Fruit fly (Drosophila melanogaster): ENCODE data around the gene CG4194.
A peak's percentile ranks its signal among the peaks of the same experiment; 100 is the strongest.

The CG4194 gene

DNA sequence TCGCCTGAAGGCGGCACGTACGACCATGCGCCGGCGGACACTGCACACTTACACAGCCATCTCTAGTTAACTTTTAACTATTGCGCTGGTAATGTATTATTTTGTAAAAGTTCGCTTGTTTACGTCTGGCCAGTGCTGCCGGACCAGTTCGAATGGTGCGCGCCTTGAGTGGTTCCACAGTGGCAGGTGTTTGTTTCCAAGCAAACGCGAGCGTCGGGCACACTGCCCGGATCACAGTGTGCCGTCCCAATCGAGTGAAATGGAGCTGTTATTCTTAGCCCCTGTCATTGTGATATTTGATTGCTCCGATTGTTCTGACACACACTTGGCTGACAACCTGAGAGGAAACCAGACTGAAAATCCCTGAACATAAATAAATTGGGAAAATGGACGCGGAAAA lies 4.9 kb downstream of the CG4194 start, which contains the start of gene CG4199:
CG4199 (minus strand) TSS at position 159 of the 400 bp plus-strand sequence.
- TF ChIP-seq fru (GFP tag; optimal IDR thresholded peaks at IDR 0.05) (peak; percentile 12), foxo (GFP tag; optimal IDR thresholded peaks at IDR 0.05) (peak in 1 of 2 experiments; percentile 27), rgr (GFP tag; optimal IDR thresholded peaks at IDR 0.05) (no peak), HLH106 (tag; optimal IDR thresholded peaks at IDR 0.05) (no peak), ey (GFP tag; optimal IDR thresholded peaks at IDR 0.05) (no peak), br (GFP tag; optimal IDR thresholded peaks at IDR 0.05) (no peak), Dfd (GFP tag; optimal IDR thresholded peaks at IDR 0.05) (no peak), brk (GFP tag; optimal IDR thresholded peaks at IDR 0.05) (no peak), CrebA (GFP tag; optimal IDR thresholded peaks at IDR 0.05; ENCODE audit: borderline replicate concordance) (no peak), Abd-B (GFP tag; optimal IDR thresholded peaks at IDR 0.05) (no peak), Myc (optimal IDR thresholded peaks at IDR 0.05) (no peak), Hr78 (GFP tag; optimal IDR thresholded peaks at IDR 0.05) (no peak), usp (GFP tag; optimal IDR thresholded peaks at IDR 0.05) (no peak), CG32264 (GFP tag; optimal IDR thresholded peaks at IDR 0.05) (no peak), jim (GFP tag; optimal IDR thresholded peaks at IDR 0.05) (no peak), h (GFP tag; optimal IDR thresholded peaks at IDR 0.05) (peak; percentile 18), Rel (GFP tag; optimal IDR thresholded peaks at IDR 0.05) (no peak), Rel (tag; optimal IDR thresholded peaks at IDR 0.05) (peak; percentile 58), Hnf4 (GFP tag; optimal IDR thresholded peaks at IDR 0.05) (no peak), CG9705 (GFP tag; optimal IDR thresholded peaks at IDR 0.05) (no peak), psq (GFP tag; optimal IDR thresholded peaks at IDR 0.05) (no peak), sv (GFP tag; optimal IDR thresholded peaks at IDR 0.05) (no peak), GATAd (GFP tag; optimal IDR thresholded peaks at IDR 0.05) (no peak)

DNA sequence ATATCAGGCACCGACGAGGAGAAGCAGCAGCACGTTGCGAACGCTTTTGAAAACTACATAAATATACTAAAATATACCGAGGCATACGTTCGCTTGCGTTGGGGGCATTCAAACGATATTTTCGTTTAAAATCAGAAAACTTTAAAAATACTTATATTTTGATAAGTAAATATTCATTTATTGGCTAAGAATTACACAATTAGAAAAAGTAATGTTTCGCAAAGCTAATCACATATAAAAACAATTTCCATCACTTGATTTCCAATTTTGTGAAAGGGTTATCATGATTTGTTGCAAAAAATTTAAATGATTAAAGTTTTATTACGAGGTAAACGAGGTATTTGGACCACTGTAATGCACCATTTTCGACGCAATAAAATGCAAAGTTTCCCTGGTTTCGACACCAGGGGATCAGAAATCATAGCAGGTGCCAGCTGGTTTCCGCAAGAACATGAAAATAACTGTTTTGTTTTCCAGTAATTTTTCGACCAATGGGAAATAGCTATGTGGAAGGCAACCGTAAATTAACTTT lies 7.5 kb downstream of the CG4194 start, which contains the start of gene CG4045:
CG4045 (minus strand) TSS at position 55 of the 532 bp plus-strand sequence.
- TF ChIP-seq CrebA (GFP tag; optimal IDR thresholded peaks at IDR 0.05; ENCODE audit: borderline replicate concordance), result no peak
- peak; percentile 0 for TF ChIP-seq HLH106 (tag; optimal IDR thresholded peaks at IDR 0.05)
- TF ChIP-seq tai (GFP tag; optimal IDR thresholded peaks at IDR 0.05), result no peak
- no peak for TF ChIP-seq usp (GFP tag; optimal IDR thresholded peaks at IDR 0.05)
- peak; percentile 10 for TF ChIP-seq Myc (optimal IDR thresholded peaks at IDR 0.05)
- TF ChIP-seq Hr83 (GFP tag; optimal IDR thresholded peaks at IDR 0.05; ENCODE audit: poor library complexity, severe bottlenecking), result no peak
- TF ChIP-seq pan (optimal IDR thresholded peaks at IDR 0.05), result no peak
- no peak for TF ChIP-seq br (GFP tag; optimal IDR thresholded peaks at IDR 0.05)
- no peak for TF ChIP-seq Rel (GFP tag; optimal IDR thresholded peaks at IDR 0.05)
- peak; percentile 30 for TF ChIP-seq Rel (tag; optimal IDR thresholded peaks at IDR 0.05)
- TF ChIP-seq Vsx2 (GFP tag; optimal IDR thresholded peaks at IDR 0.05; ENCODE audit: partially characterized antibody), result no peak
- TF ChIP-seq Jra (GFP tag; optimal IDR thresholded peaks at IDR 0.05), result no peak
- no peak for TF ChIP-seq rgr (GFP tag; optimal IDR thresholded peaks at IDR 0.05)
- TF ChIP-seq fru (GFP tag; optimal IDR thresholded peaks at IDR 0.05), result peak; percentile 9
- TF ChIP-seq dl (GFP tag; optimal IDR thresholded peaks at IDR 0.05; ENCODE audit: insufficient read depth in 1 of 2, partially characterized antibody in 2 of 2), result no peak
- TF ChIP-seq ey (GFP tag; optimal IDR thresholded peaks at IDR 0.05), result no peak
- peak in 1 of 2 experiments; percentile 1 for TF ChIP-seq foxo (GFP tag; optimal IDR thresholded peaks at IDR 0.05)
- TF ChIP-seq Mio (GFP tag; optimal IDR thresholded peaks at IDR 0.05), result no peak
- no peak for TF ChIP-seq woc (GFP tag; optimal IDR thresholded peaks at IDR 0.05)
- TF ChIP-seq dsf (GFP tag; optimal IDR thresholded peaks at IDR 0.05; ENCODE audit: borderline replicate concordance), result no peak

DNA sequence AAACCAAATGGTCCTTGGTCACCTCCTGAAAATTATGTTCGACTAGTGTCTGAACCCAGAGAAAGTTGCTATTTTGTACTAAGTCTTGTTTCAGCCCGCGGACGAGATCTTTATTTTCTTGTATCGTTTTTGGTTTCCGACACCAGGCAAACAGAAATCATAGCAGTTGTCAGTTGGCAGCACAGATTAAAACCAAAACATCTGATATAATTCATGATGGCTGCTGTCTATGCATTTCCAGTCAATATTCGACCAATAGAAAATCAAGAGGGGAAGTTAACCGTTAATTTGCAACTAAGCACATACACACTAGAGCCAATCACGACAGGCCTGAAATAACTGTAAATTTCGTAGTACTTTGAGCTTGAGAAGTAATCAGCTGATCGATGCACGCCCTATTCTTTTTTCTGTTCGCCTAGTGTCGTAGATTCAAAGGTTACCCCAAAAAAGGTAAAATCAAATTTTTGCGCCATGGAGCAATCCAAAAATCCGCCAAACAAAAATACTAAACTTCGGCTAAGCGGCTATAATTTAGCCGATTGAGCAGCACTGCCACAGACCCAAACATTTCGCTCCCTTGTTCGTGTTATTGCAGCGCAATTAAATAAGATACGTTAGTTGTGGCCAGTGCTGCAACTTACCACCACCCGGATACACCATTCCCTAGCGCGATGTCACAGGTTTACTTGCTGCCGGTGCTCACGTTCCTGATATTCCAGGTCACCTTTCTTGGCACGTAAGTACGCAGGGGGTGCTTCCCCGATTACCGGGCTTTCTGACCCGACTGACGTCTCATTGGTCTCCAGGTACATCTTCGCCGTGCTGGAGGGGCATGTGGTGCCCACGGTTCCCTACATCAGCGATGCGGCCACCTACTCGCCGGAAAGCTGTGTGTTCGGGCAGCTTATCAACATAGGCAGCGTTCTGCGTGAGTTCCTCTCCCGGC lies 8.3 kb downstream of the CG4194 start, which contains the start of gene CG4025:
CG4025 (plus strand) TSS at position 555 of the 946 bp plus-strand sequence.
- TF ChIP-seq Myc (optimal IDR thresholded peaks at IDR 0.05), result peak; percentile 83
- TF ChIP-seq Mio (GFP tag; optimal IDR thresholded peaks at IDR 0.05), result no peak
- peak; percentile 48 for TF ChIP-seq Jra (GFP tag; optimal IDR thresholded peaks at IDR 0.05)
- TF ChIP-seq Rel (GFP tag; optimal IDR thresholded peaks at IDR 0.05), result no peak
- TF ChIP-seq Rel (tag; optimal IDR thresholded peaks at IDR 0.05), result peak; percentile 98

All from whole organism, wandering third instar larva.